Fruit fly (Drosophila melanogaster): ENCODE results near the gene vex.
A peak's percentile ranks its signal among the peaks of the same experiment; 100 is the strongest.

vex gene

DNA sequence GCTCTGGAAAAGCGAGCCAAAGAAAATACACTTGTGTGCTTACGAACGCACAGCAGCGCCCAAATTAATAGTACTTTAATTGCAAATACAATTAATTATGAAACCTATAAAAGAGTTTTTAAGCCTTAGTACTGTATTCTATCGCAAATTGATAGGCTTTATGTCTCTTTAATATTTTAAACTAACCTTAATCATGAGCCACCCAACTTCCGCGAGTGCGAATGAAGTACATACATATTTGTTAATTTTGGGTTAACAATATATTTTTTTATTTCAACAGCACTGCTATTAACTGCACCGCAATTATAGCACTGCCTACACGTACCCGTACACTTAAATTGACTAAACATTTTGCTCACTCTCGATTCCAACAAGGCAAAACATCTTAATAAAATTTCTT is 41.5 kb upstream of the vex start (continued):
- TF ChIP-seq Hmr (GFP tag; optimal IDR thresholded peaks at IDR 0.05) (peak; percentile 67), CG8388 (GFP tag; optimal IDR thresholded peaks at IDR 0.05) (peak; percentile 30), CG12219 (GFP tag; optimal IDR thresholded peaks at IDR 0.05) (peak; percentile 20), pho (GFP tag; optimal IDR thresholded peaks at IDR 0.05) (peak; percentile 13), HLH3B (GFP tag; IDR thresholded peaks at IDR 0.05) (peak; percentile 28; the same call in 1 of the 2 replicates), HHEX (GFP tag; optimal IDR thresholded peaks at IDR 0.05) (peak; percentile 27), nau (GFP tag; optimal IDR thresholded peaks at IDR 0.05) (no peak), prd (optimal IDR thresholded peaks at IDR 0.05) (no peak), prd (GFP tag; IDR thresholded peaks at IDR 0.05) (peak; percentile 53; the same call in 2 of the 3 replicates), gcm (GFP tag; optimal IDR thresholded peaks at IDR 0.05) (no peak), CG13775 (GFP tag; optimal IDR thresholded peaks at IDR 0.05) (peak; percentile 32), phol (tag; optimal IDR thresholded peaks at IDR 0.05) (peak; percentile 49), fd96Cb (tag; optimal IDR thresholded peaks at IDR 0.05) (peak; percentile 51), Blimp-1 (GFP tag; optimal IDR thresholded peaks at IDR 0.05) (peak; percentile 47), Atf6 (GFP tag; IDR thresholded peaks at IDR 0.05) (peak; percentile 72), D19B (GFP tag; optimal IDR thresholded peaks at IDR 0.05) (peak; percentile 5), CG14710 (tag; optimal IDR thresholded peaks at IDR 0.05) (peak; percentile 20), CG11504 (tag; optimal IDR thresholded peaks at IDR 0.05) (peak; percentile 60), Max (GFP tag; optimal IDR thresholded peaks at IDR 0.05) (peak; percentile 8), fd3F (GFP tag; optimal IDR thresholded peaks at IDR 0.05) (peak; percentile 31), CG18764 (GFP tag; optimal IDR thresholded peaks at IDR 0.05) (no peak), CG33213 (GFP tag; optimal IDR thresholded peaks at IDR 0.05) (no peak), tio (GFP tag; optimal IDR thresholded peaks at IDR 0.05) (peak; percentile 58), CG13296 (GFP tag; optimal IDR thresholded peaks at IDR 0.05) (no peak), H15 (GFP tag; IDR thresholded peaks at IDR 0.05) (0 out of 3 replicates have a peak, but pooled peaks have one; percentile 22), CG9817 (tag; optimal IDR thresholded peaks at IDR 0.05) (peak; percentile 50), dmrt99B (tag; optimal IDR thresholded peaks at IDR 0.05) (peak; percentile 29), CG1529 (GFP tag; optimal IDR thresholded peaks at IDR 0.05) (peak; percentile 4), Taf1 (GFP tag; IDR thresholded peaks at IDR 0.05) (peak; percentile 22; the same call in 1 of the 2 replicates), H2.0 (GFP tag; IDR thresholded peaks at IDR 0.05) (peak; percentile 26; the same call in 1 of the 2 replicates), lab (GFP tag; optimal IDR thresholded peaks at IDR 0.05) (peak; percentile 77), ro (GFP tag; IDR thresholded peaks at IDR 0.05) (no peak), Mes4 (GFP tag; optimal IDR thresholded peaks at IDR 0.05) (no peak), CG6254 (GFP tag; optimal IDR thresholded peaks at IDR 0.05) (peak; percentile 21), ewg (GFP tag; optimal IDR thresholded peaks at IDR 0.05) (peak; percentile 3), Dek (tag; optimal IDR thresholded peaks at IDR 0.05) (peak; percentile 19), lmd (GFP tag; IDR thresholded peaks at IDR 0.05) (peak; percentile 55; the same call in 1 of the 2 replicates), Asciz (GFP tag; optimal IDR thresholded peaks at IDR 0.05) (peak; percentile 2), ATbp (GFP tag; optimal IDR thresholded peaks at IDR 0.05) (peak; percentile 27), Hr3 (GFP tag; optimal IDR thresholded peaks at IDR 0.05) (peak; percentile 9), CG7556 (GFP tag; optimal IDR thresholded peaks at IDR 0.05) (peak; percentile 76), HmgZ (tag; optimal IDR thresholded peaks at IDR 0.05) (peak; percentile 14), nmo (GFP tag; optimal IDR thresholded peaks at IDR 0.05) (peak; percentile 70), Abd-B (GFP tag; optimal IDR thresholded peaks at IDR 0.05) (peak; percentile 39), bsh (GFP tag; optimal IDR thresholded peaks at IDR 0.05) (peak in 1 of 2 experiments; percentile 51), mld (GFP tag; IDR thresholded peaks at IDR 0.05; ENCODE audit: partially characterized antibody) (no peak), pnt (GFP tag; optimal IDR thresholded peaks at IDR 0.05) (no peak), CG1647 (GFP tag; optimal IDR thresholded peaks at IDR 0.05) (no peak), shn (GFP tag; optimal IDR thresholded peaks at IDR 0.05) (peak; percentile 16)

Data from whole organism, embryonic.